Fruit fly (Drosophila melanogaster) whole organism, embryonic: ENCODE results near the gene dally.

Experiments used
- Awh ChIP-seq: fragments of 200-800 bp; sonication (Bioruptor generic); IDR thresholded peaks from 2 replicates; pipeline ENCODE4, ENCODE4 v1.3.6; 2022; ENCODE audit warnings: missing biosample characterization, missing genetic modification characterization
- CG10267 ChIP-seq: fragments of 200-800 bp; sonication (Bioruptor generic); optimal IDR thresholded peaks from 2 replicates; lab custom pipeline; 2018; ENCODE audit warnings: missing biosample characterization, mild to moderate bottlenecking, missing genetic modification characterization, moderate library complexity
- CG12769 ChIP-seq: fragments of 200-800 bp; sonication (Bioruptor generic); optimal IDR thresholded peaks from 2 replicates; lab custom pipeline; 2019; ENCODE audit warnings: missing biosample characterization, mild to moderate bottlenecking, missing genetic modification characterization, moderate library complexity
- CG13894 ChIP-seq: fragments of 200-800 bp; sonication (Bioruptor generic); optimal IDR thresholded peaks from 3 replicates; lab custom pipeline; 2018; ENCODE audit warnings: missing biosample characterization, mild to moderate bottlenecking, missing genetic modification characterization, moderate library complexity
- CG15479 ChIP-seq: fragments of 200-800 bp; sonication (Bioruptor generic); optimal IDR thresholded peaks from 3 replicates; lab custom pipeline; 2019; ENCODE audit warnings: missing biosample characterization, mild to moderate bottlenecking, missing genetic modification characterization, moderate library complexity
- CG16813 ChIP-seq: fragments of 200-800 bp; sonication (Bioruptor generic); IDR thresholded peaks from 3 replicates; pipeline ENCODE4 v1.3.6; 2022; ENCODE audit warnings: missing biosample characterization, missing genetic modification characterization; ENCODE audit not compliant: partially characterized antibody
- CG3847 ChIP-seq: fragments of 200-800 bp; sonication (Bioruptor generic); IDR thresholded peaks from 2 replicates; pipeline ENCODE4 v1.3.6; 2022; ENCODE audit warnings: missing biosample characterization, missing genetic modification characterization
- CG5180 ChIP-seq: fragments of 200-800 bp; sonication (Bioruptor generic); optimal IDR thresholded peaks from 3 replicates; lab custom pipeline; 2017; ENCODE audit warnings: missing biosample characterization, missing genetic modification characterization, mild to moderate bottlenecking, moderate library complexity, missing genetic modification reagents
- CG5953 ChIP-seq: fragments of 200-800 bp; sonication (Bioruptor generic); IDR thresholded peaks from 2 replicates; pipeline ENCODE4 v1.3.6; 2022; ENCODE audit warnings: missing biosample characterization, missing genetic modification characterization
- CG6813 ChIP-seq: fragments of 200-800 bp; sonication (Bioruptor generic); optimal IDR thresholded peaks from 2 replicates; lab custom pipeline; 2017; ENCODE audit warnings: missing biosample characterization, missing genetic modification characterization, mild to moderate bottlenecking, moderate library complexity, missing genetic modification reagents
- CG8290 ChIP-seq, 3 experiments: fragments of 200-800 bp; sonication (Bioruptor generic); optimal IDR thresholded peaks; 2 replicates each; lab custom pipeline; 2016 to 2019; ENCODE audit warnings: missing biosample characterization in 3 of 3, missing genetic modification characterization in 3 of 3, mild to moderate bottlenecking in 2 of 3, moderate library complexity in 1 of 3
- CkIIα-i1 ChIP-seq: fragments of 200-800 bp; sonication (Bioruptor generic); IDR thresholded peaks from 2 replicates; pipeline ENCODE4 v1.3.6; 2022; ENCODE audit warnings: missing biosample characterization, missing genetic modification characterization
- D ChIP-seq, 2 experiments: fragments of 200-800 bp in 1 of 2; fragments of >200 bp in 1 of 2; sonication (Bioruptor generic) in 1 of 2; optimal IDR thresholded peaks; 2 replicates in 1 of 2; 3 replicates in 1 of 2; lab custom pipeline; 2017; ENCODE audit warnings: mild to moderate bottlenecking in 1 of 2, missing biosample characterization in 1 of 2, missing genetic modification characterization in 1 of 2, missing genetic modification reagents in 1 of 2
- Elba2 ChIP-seq: fragments of 200-800 bp; sonication (Bioruptor generic); optimal IDR thresholded peaks from 3 replicates; lab custom pipeline; 2016; ENCODE audit warnings: missing biosample characterization, missing genetic modification characterization
- Ets97D ChIP-seq: fragments of 200-800 bp; sonication (Bioruptor generic); optimal IDR thresholded peaks from 3 replicates; lab custom pipeline; 2016; ENCODE audit warnings: missing biosample characterization, missing genetic modification characterization
- GATAe ChIP-seq: fragments of 200-800 bp; sonication (Bioruptor generic); conservative IDR thresholded peaks from 2 replicates; pipeline ENCODE4 v1.3.6; 2022; ENCODE audit warnings: missing biosample characterization, missing genetic modification characterization
- Hmr ChIP-seq: fragments of 200-800 bp; sonication (Bioruptor generic); optimal IDR thresholded peaks from 3 replicates; lab custom pipeline; 2017; ENCODE audit warnings: mild to moderate bottlenecking, missing biosample characterization, missing genetic modification reagents, missing genetic modification characterization
- Hr78 ChIP-seq, 2 experiments: fragments of 200-800 bp in 1 of 2; fragments of >200 bp in 1 of 2; sonication (Bioruptor generic) in 1 of 2; optimal IDR thresholded peaks; 2 replicates each; lab custom pipeline; 2017 to 2019; ENCODE audit warnings: missing biosample characterization in 2 of 2, missing genetic modification characterization in 2 of 2, mild to moderate bottlenecking in 1 of 2, moderate library complexity in 1 of 2
- Max ChIP-seq: fragments of 200-800 bp; sonication (Bioruptor generic); optimal IDR thresholded peaks from 2 replicates; lab custom pipeline; 2016; ENCODE audit warnings: missing biosample characterization, mild to moderate bottlenecking, missing genetic modification characterization
- Med ChIP-seq: fragments of 200-800 bp; sonication (Bioruptor generic); peaks from one replicate; lab custom pipeline; 2016; ENCODE audit warnings: missing biosample characterization, missing genetic modification characterization, mild to moderate bottlenecking, inconsistent platforms, moderate library complexity
- Pdp1 ChIP-seq, 2 experiments: fragments of 200-800 bp; sonication (Bioruptor generic); optimal IDR thresholded peaks; 3 replicates each; lab custom pipeline; 2016; ENCODE audit warnings: missing biosample characterization in 2 of 2, missing genetic modification characterization in 2 of 2, mild to moderate bottlenecking in 1 of 2, moderate library complexity in 1 of 2
- abd-A ChIP-seq: fragments of 200-800 bp; sonication (Bioruptor generic); optimal IDR thresholded peaks from 3 replicates; lab custom pipeline; 2019; ENCODE audit warnings: missing biosample characterization, mild to moderate bottlenecking, missing genetic modification characterization, moderate library complexity
- aop ChIP-seq: fragments of 200-800 bp; sonication (Bioruptor generic); IDR thresholded peaks from 2 replicates; pipeline ENCODE4 v1.3.6; 2022; ENCODE audit warnings: missing biosample characterization, missing genetic modification characterization
- ash1 ChIP-seq: fragments of 200-800 bp; sonication (Bioruptor generic); optimal IDR thresholded peaks from 2 replicates; lab custom pipeline; 2018; ENCODE audit warnings: missing biosample characterization, mild to moderate bottlenecking, missing genetic modification characterization
- bbx ChIP-seq: fragments of 200-800 bp; sonication (Bioruptor generic); IDR thresholded peaks from 2 replicates; pipeline ENCODE4 v1.3.6; 2022; ENCODE audit warnings: missing biosample characterization, missing genetic modification characterization; ENCODE audit not compliant: partially characterized antibody
- cad ChIP-seq: fragments of >200 bp; optimal IDR thresholded peaks from 2 replicates; lab custom pipeline; 2017; ENCODE audit warnings: missing biosample characterization, missing genetic modification characterization
- chinmo ChIP-seq: fragments of 200-800 bp; sonication (Bioruptor generic); IDR thresholded peaks from 4 replicates; pipeline ENCODE4 v1.3.6; 2022; ENCODE audit warnings: missing biosample characterization, missing genetic modification characterization; ENCODE audit not compliant: partially characterized antibody
- exex ChIP-seq: fragments of 200-800 bp; sonication (Bioruptor generic); optimal IDR thresholded peaks from 4 replicates; lab custom pipeline; 2018; ENCODE audit warnings: missing biosample characterization, mild to moderate bottlenecking, missing genetic modification characterization, moderate library complexity
- grn ChIP-seq: fragments of 200-800 bp; sonication (Bioruptor generic); optimal IDR thresholded peaks from 3 replicates; lab custom pipeline; 2017; ENCODE audit warnings: missing biosample characterization, missing genetic modification characterization
- hb ChIP-seq: fragments of 200-800 bp; sonication (Bioruptor generic); IDR thresholded peaks from 3 replicates; pipeline ENCODE4 v1.3.6; 2022; ENCODE audit warnings: missing biosample characterization, missing genetic modification characterization; ENCODE audit not compliant: partially characterized antibody
- kni ChIP-seq: fragments of 200-800 bp; sonication (Bioruptor generic); optimal IDR thresholded peaks from 3 replicates; lab custom pipeline; 2017; ENCODE audit warnings: mild to moderate bottlenecking, missing biosample characterization, missing genetic modification reagents, missing genetic modification characterization
- mirr ChIP-seq: fragments of 200-800 bp; sonication (Bioruptor generic); optimal IDR thresholded peaks from 3 replicates; lab custom pipeline; 2018; ENCODE audit warnings: missing biosample characterization, mild to moderate bottlenecking, missing genetic modification characterization
- nom ChIP-seq: fragments of 200-800 bp; sonication (Bioruptor generic); optimal IDR thresholded peaks from 2 replicates; lab custom pipeline; 2017; ENCODE audit warnings: missing biosample characterization, missing genetic modification characterization, mild to moderate bottlenecking, moderate library complexity, missing genetic modification reagents
- pros ChIP-seq: fragments of 200-800 bp; sonication (Bioruptor generic); optimal IDR thresholded peaks from 3 replicates; lab custom pipeline; 2019; ENCODE audit warnings: missing biosample characterization, mild to moderate bottlenecking, missing genetic modification characterization, moderate library complexity
- sd ChIP-seq: fragments of 200-800 bp; sonication (Bioruptor generic); optimal IDR thresholded peaks from 3 replicates; lab custom pipeline; 2018; ENCODE audit warnings: missing biosample characterization, mild to moderate bottlenecking, missing genetic modification characterization, moderate library complexity
- sens ChIP-seq: fragments of 200-800 bp; sonication (Bioruptor generic); peaks from one replicate; lab custom pipeline; 2016; ENCODE audit warnings: missing biosample characterization, missing genetic modification characterization
- sim ChIP-seq: fragments of 200-800 bp; sonication (Bioruptor generic); IDR thresholded peaks from 2 replicates; pipeline ENCODE4 v1.3.6; 2022; ENCODE audit warnings: missing biosample characterization, missing genetic modification characterization
- so ChIP-seq: fragments of 200-800 bp; sonication (Bioruptor generic); IDR thresholded peaks from 3 replicates; pipeline ENCODE4 v1.3.6; 2022; ENCODE audit warnings: missing biosample characterization, missing genetic modification characterization
- sug ChIP-seq: fragments of 200-800 bp; optimal IDR thresholded peaks from 2 replicates; lab custom pipeline; 2019; ENCODE audit warnings: missing biosample characterization, mild to moderate bottlenecking, missing genetic modification characterization, moderate library complexity
- tgo ChIP-seq: fragments of 200-800 bp; sonication (Bioruptor generic); IDR thresholded peaks from 3 replicates; pipeline ENCODE4 v1.3.6; 2022; ENCODE audit warnings: missing biosample characterization, missing genetic modification characterization
- tup ChIP-seq: fragments of 200-800 bp; sonication (Bioruptor generic); optimal IDR thresholded peaks from 2 replicates; lab custom pipeline; 2016; ENCODE audit warnings: missing biosample characterization, mild to moderate bottlenecking, missing genetic modification characterization, moderate library complexity
- vvl ChIP-seq: fragments of 200-800 bp; sonication (Bioruptor generic); IDR thresholded peaks from 2 replicates; pipeline ENCODE4 v1.3.6; 2022; ENCODE audit warnings: missing biosample characterization, missing genetic modification characterization
- zen ChIP-seq: fragments of 200-800 bp; sonication (Bioruptor generic); optimal IDR thresholded peaks from 3 replicates; lab custom pipeline; 2018; ENCODE audit warnings: missing biosample characterization, mild to moderate bottlenecking, missing genetic modification characterization, moderate library complexity
- zf30C ChIP-seq: fragments of 200-800 bp; sonication (Bioruptor generic); optimal IDR thresholded peaks from 3 replicates; lab custom pipeline; 2018; ENCODE audit warnings: missing biosample characterization, mild to moderate bottlenecking, missing genetic modification characterization

dally gene

DNA sequence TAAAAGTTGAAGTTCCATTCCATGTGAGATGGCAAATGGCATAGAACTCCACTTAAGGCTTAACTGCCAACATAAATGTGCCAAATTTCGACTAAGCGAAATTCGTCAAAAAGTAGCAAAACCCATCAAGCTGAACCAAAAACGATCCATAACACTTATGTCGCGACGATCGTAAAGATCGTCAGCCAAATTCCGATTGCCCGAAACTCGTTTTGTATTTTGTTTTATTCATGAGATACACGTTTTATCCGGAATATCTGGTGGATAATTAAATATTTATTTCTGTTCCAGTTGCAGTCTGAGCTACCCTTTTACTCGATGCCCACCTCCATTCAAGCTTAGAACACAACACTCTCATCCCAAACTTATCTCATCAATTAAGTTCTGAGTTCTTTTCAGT lies 3.6 kb downstream of the dally start:
- TF ChIP-seq CG12769 (tag; lab: Kevin White, UChicago) (peak; percentile 17), CG10267 (no peak), vvl (GFP tag; lab: Robert Waterston, UW) (peak; percentile 63; the same call in 1 of the 2 replicates), aop (GFP tag; lab: Robert Waterston, UW) (no peak), Max (GFP tag; lab: Kevin White, UChicago) (no peak), sd (tag; lab: Kevin White, UChicago) (peak; percentile 56), CG13894 (tag; lab: Kevin White, UChicago) (peak; percentile 62), chinmo (GFP tag; lab: Robert Waterston, UW) (peak; percentile 78; the same call in 2 of the 4 replicates), pros (GFP tag; lab: Kevin White, UChicago) (no peak), ash1 (no peak), bbx (GFP tag; lab: Robert Waterston, UW) (0 out of 2 replicates have a peak, but pooled peaks have one; percentile 7), abd-A (tag; lab: Kevin White, UChicago) (peak; percentile 20), tup (GFP tag; lab: Kevin White, UChicago) (no peak)

DNA sequence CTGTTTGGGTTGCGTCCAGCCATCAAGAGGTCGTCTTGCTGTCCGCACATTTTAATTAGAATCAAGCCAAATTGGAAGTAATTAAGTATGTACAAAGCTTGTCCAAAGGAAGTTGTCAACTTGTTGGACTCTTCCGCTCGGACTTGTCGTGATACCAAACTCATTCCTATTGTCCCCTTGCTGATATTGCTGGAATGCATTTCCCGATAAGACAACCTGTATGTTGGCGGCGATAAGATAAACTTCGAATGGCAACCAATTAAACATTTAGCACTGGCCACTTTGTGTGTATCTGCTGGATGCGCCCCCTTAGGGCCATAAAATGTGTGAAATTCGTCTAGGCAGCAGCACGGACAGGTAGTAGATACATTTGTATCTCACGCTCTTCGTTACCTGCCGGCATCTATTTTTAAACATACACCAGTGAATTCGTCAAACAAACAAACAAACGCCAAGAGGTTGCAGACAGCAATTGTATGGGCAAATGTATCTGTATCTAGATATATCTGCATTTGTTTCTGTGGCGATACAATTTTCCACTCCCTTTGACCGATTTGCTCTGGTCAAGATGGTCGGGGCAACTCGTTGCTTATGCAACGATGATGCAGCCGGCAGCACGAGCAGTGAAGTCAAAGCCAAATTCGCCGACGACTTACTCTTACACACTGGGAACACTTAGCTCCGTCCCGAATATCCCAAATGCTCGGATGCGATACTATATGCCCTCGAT lies 5.6 kb downstream of the dally start:
- TF ChIP-seq Elba2 (GFP tag; lab: Kevin White, UChicago) (peak; percentile 85), grn (GFP tag; lab: Kevin White, UChicago) (peak; percentile 10), CG6813 (no peak), mirr (GFP tag; lab: Kevin White, UChicago) (no peak), Pdp1 (GFP tag; optimal IDR thresholded peaks at IDR 0.05; lab: Kevin White, UChicago) (peak in 1 of 2 experiments; percentile 86), cad (GFP tag; lab: Kevin White, UChicago) (peak; percentile 93), sd (tag; lab: Kevin White, UChicago) (peak; percentile 95), CG8290 (GFP tag; optimal IDR thresholded peaks at IDR 0.05; lab: Kevin White, UChicago) (no peak), CG8290 (tag; optimal IDR thresholded peaks at IDR 0.05; lab: Kevin White, UChicago) (peak in 1 of 2 experiments; percentile 24), kni (GFP tag; lab: Kevin White, UChicago) (peak; percentile 29), exex (tag; lab: Kevin White, UChicago) (no peak), zen (peak; percentile 30), CkIIα-i1 (0 out of 2 replicates have a peak, but pooled peaks have one; percentile 11), zf30C (GFP tag; lab: Kevin White, UChicago) (no peak), chinmo (GFP tag; lab: Robert Waterston, UW) (0 out of 4 replicates have a peak, but pooled peaks have one; percentile 12), sens (GFP tag; lab: Kevin White, UChicago) (peak; percentile 70), sim (GFP tag; lab: Robert Waterston, UW) (0 out of 2 replicates have a peak, but pooled peaks have one; percentile 15), sug (tag; lab: Kevin White, UChicago) (peak; percentile 1), tgo (GFP tag; lab: Robert Waterston, UW) (no peak), CG3847 (GFP tag; lab: Robert Waterston, UW) (no peak), nom (no peak), CG16813 (GFP tag; lab: Robert Waterston, UW) (no peak), CG5953 (GFP tag; lab: Robert Waterston, UW) (0 out of 2 replicates have a peak, but pooled peaks have one; percentile 18), Ets97D (GFP tag; lab: Kevin White, UChicago) (no peak), CG5180 (GFP tag; lab: Kevin White, UChicago) (peak; percentile 60), CG12769 (tag; lab: Kevin White, UChicago) (peak; percentile 8), Hr78 (GFP tag; optimal IDR thresholded peaks at IDR 0.05; lab: Kevin White, UChicago) (peak in 1 of 2 experiments; percentile 9), hb (GFP tag; lab: Robert Waterston, UW) (no peak), Awh (0 out of 2 replicates have a peak, but pooled peaks have one; percentile 7), so (GFP tag; lab: Robert Waterston, UW) (0 out of 3 replicates have a peak, but pooled peaks have one; percentile 7), D (optimal IDR thresholded peaks at IDR 0.05; lab: Kevin White, UChicago) (peak; percentile 95), D (GFP tag; optimal IDR thresholded peaks at IDR 0.05; lab: Kevin White, UChicago) (no peak), CG15479 (peak; percentile 88), Med (peak; percentile 56), Hmr (no peak), GATAe (peak; percentile 46; the same call in 1 of the 2 replicates)
